Worm (Caenorhabditis elegans) whole organism, L4 larva: ENCODE measurements around the gene mdh-1.

Source experiments
- F10B5.3 ChIP-seq: sonication (generic microtip); optimal IDR thresholded peaks from 2 replicates; lab custom pipeline; 2016; ENCODE audit warnings: mild to moderate bottlenecking, missing genetic modification characterization, missing compliant biosample characterization
- F44E2.7 ChIP-seq: fragments of 200-800 bp; sonication (Bioruptor generic); IDR thresholded peaks from 2 replicates; pipeline ENCODE4 v2.1.2; 2022; ENCODE audit warnings: missing genetic modification characterization, missing compliant biosample characterization
- Y105C5A.15 ChIP-seq: fragments of 200-800 bp; sonication (Bioruptor generic); IDR thresholded peaks from 2 replicates; pipeline ENCODE4 v1.3.6; 2022; ENCODE audit warnings: missing genetic modification characterization, missing compliant biosample characterization
- ZK546.5 ChIP-seq, 2 experiments: sonication (generic microtip); optimal IDR thresholded peaks; 2 replicates each; lab custom pipeline; 2017; ENCODE audit warnings: missing biosample characterization in 2 of 2, missing genetic modification characterization in 2 of 2
- aha-1 ChIP-seq: fragments of 150-350 bp; peaks from one replicate; lab custom pipeline; 2014; ENCODE audit warnings: missing biosample characterization, missing genetic modification characterization
- ama-1 ChIP-seq: fragments of 150-350 bp; optimal IDR thresholded peaks from 2 replicates; lab custom pipeline; 2014; ENCODE audit warnings: inconsistent platforms, mixed read lengths
- attf-4 ChIP-seq: sonication (generic microtip); optimal IDR thresholded peaks from 3 replicates; lab custom pipeline; 2017; ENCODE audit warnings: missing biosample characterization, missing genetic modification characterization
- ceh-20 ChIP-seq: fragments of 200-800 bp; sonication (Bioruptor generic); IDR thresholded peaks from 2 replicates; pipeline ENCODE4 v1.3.6; 2022; ENCODE audit warnings: missing genetic modification reagents, missing genetic modification characterization, missing compliant biosample characterization
- ceh-28 ChIP-seq: fragments of 150-350 bp; optimal IDR thresholded peaks from 2 replicates; lab custom pipeline; 2014; ENCODE audit warnings: missing biosample characterization, missing genetic modification reagents, missing genetic modification characterization
- ceh-32 ChIP-seq: sonication (generic microtip); optimal IDR thresholded peaks from 2 replicates; lab custom pipeline; 2016; ENCODE audit warnings: mild to moderate bottlenecking, missing genetic modification characterization, missing compliant biosample characterization; ENCODE audit not compliant: poor library complexity
- ces-1 ChIP-seq: fragments of 150-350 bp; sonication (generic microtip); optimal IDR thresholded peaks from 4 replicates; lab custom pipeline; 2014; ENCODE audit warnings: missing biosample characterization, missing genetic modification reagents, missing genetic modification characterization
- cey-2 ChIP-seq: sonication (generic microtip); optimal IDR thresholded peaks from 3 replicates; lab custom pipeline; 2017; ENCODE audit warnings: missing genetic modification characterization, mild to moderate bottlenecking, missing compliant biosample characterization, antibody characterized with exemption, borderline replicate concordance; ENCODE audit not compliant: insufficient read depth
- daf-16 ChIP-seq, 3 experiments: sonication (generic microtip); optimal IDR thresholded peaks; 2 replicates each; lab custom pipeline; 2016 to 2017; ENCODE audit warnings: missing genetic modification characterization in 3 of 3, missing genetic modification reagents in 3 of 3, mild to moderate bottlenecking in 2 of 3, missing compliant biosample characterization in 2 of 3, missing biosample characterization in 1 of 3, moderate library complexity in 1 of 3
- dmd-6 ChIP-seq: fragments of 200-800 bp; sonication (Bioruptor generic); IDR thresholded peaks from 2 replicates; pipeline ENCODE4 v1.3.6; 2022; ENCODE audit warnings: missing genetic modification reagents, missing genetic modification characterization, missing compliant biosample characterization
- dmd-8 ChIP-seq: fragments of 200-800 bp; sonication (Bioruptor generic); IDR thresholded peaks from 2 replicates; pipeline ENCODE4 v1.3.6; 2022; ENCODE audit warnings: missing genetic modification characterization, missing compliant biosample characterization
- dmd-9 ChIP-seq: fragments of 200-800 bp; sonication (Bioruptor generic); IDR thresholded peaks from 2 replicates; pipeline ENCODE4 v1.3.6; 2022; ENCODE audit warnings: missing genetic modification reagents, missing genetic modification characterization, missing compliant biosample characterization
- dve-1 ChIP-seq: sonication (generic microtip); optimal IDR thresholded peaks from 2 replicates; lab custom pipeline; 2017; ENCODE audit warnings: antibody characterized with exemption, mild to moderate bottlenecking, missing genetic modification characterization, missing compliant biosample characterization; ENCODE audit not compliant: insufficient read depth
- egl-43 ChIP-seq: fragments of 200-800 bp; sonication (Bioruptor generic); IDR thresholded peaks from 2 replicates; pipeline ENCODE4 v1.3.6; 2022; ENCODE audit warnings: missing genetic modification reagents, missing genetic modification characterization, missing compliant biosample characterization
- hlh-11 ChIP-seq: fragments of 200-800 bp; sonication (Bioruptor generic); optimal IDR thresholded peaks from 2 replicates; lab custom pipeline; 2018; ENCODE audit warnings: mild to moderate bottlenecking, missing genetic modification characterization, missing compliant biosample characterization
- lim-7 ChIP-seq: fragments of 200-800 bp; sonication (Bioruptor generic); IDR thresholded peaks from 2 replicates; pipeline ENCODE4 v1.3.6; 2022; ENCODE audit warnings: missing genetic modification characterization, missing compliant biosample characterization
- lin-1 ChIP-seq: fragments of 200-800 bp; sonication (Bioruptor generic); IDR thresholded peaks from 2 replicates; pipeline ENCODE4 v1.3.6; 2022; ENCODE audit warnings: missing genetic modification reagents, missing genetic modification characterization, missing compliant biosample characterization
- lin-15B ChIP-seq: fragments of 150-350 bp; sonication (generic microtip); optimal IDR thresholded peaks from 3 replicates; lab custom pipeline; 2014; ENCODE audit warnings: missing biosample characterization, missing genetic modification characterization
- mxl-3 ChIP-seq: fragments of 200-800 bp; sonication (Bioruptor generic); optimal IDR thresholded peaks from 2 replicates; lab custom pipeline; 2018; ENCODE audit warnings: mild to moderate bottlenecking, missing genetic modification characterization, missing compliant biosample characterization
- nhr-237 ChIP-seq: sonication (generic microtip); optimal IDR thresholded peaks from 2 replicates; lab custom pipeline; 2017; ENCODE audit warnings: missing biosample characterization, missing genetic modification characterization
- nhr-25 ChIP-seq: sonication (generic microtip); optimal IDR thresholded peaks from 2 replicates; lab custom pipeline; 2017; ENCODE audit warnings: missing genetic modification characterization, mild to moderate bottlenecking, missing compliant biosample characterization, antibody characterized with exemption, moderate library complexity, borderline replicate concordance; ENCODE audit not compliant: insufficient read depth
- nhr-28 ChIP-seq: fragments of 150-350 bp; optimal IDR thresholded peaks from 2 replicates; lab custom pipeline; 2014; ENCODE audit warnings: missing biosample characterization, missing genetic modification characterization
- nhr-41 ChIP-seq: fragments of 200-800 bp; sonication (Bioruptor generic); IDR thresholded peaks from 2 replicates; pipeline ENCODE4 v1.3.6; 2022; ENCODE audit warnings: missing genetic modification reagents, missing genetic modification characterization, missing compliant biosample characterization
- nhr-42 ChIP-seq: fragments of 200-800 bp; sonication (Bioruptor generic); IDR thresholded peaks from 2 replicates; pipeline ENCODE4 v1.3.6; 2022; ENCODE audit warnings: missing genetic modification characterization, missing compliant biosample characterization
- nhr-48 ChIP-seq: sonication (generic microtip); optimal IDR thresholded peaks from 2 replicates; lab custom pipeline; 2016; ENCODE audit warnings: mild to moderate bottlenecking, missing genetic modification characterization, missing compliant biosample characterization
- php-3 ChIP-seq: fragments of 200-800 bp; sonication (Bioruptor generic); IDR thresholded peaks from 2 replicates; pipeline ENCODE4 v1.3.6; 2022; ENCODE audit warnings: missing genetic modification reagents, missing genetic modification characterization, missing compliant biosample characterization
- pqm-1 ChIP-seq: sonication (generic microtip); optimal IDR thresholded peaks from 2 replicates; lab custom pipeline; 2017; ENCODE audit warnings: missing biosample characterization, missing genetic modification characterization
- set-16 ChIP-seq: fragments of 200-800 bp; sonication (Bioruptor generic); IDR thresholded peaks from 2 replicates; pipeline ENCODE4 v1.3.6; 2022; ENCODE audit warnings: missing genetic modification reagents, missing genetic modification characterization, missing compliant biosample characterization
- tra-1 ChIP-seq: fragments of 200-800 bp; sonication (Bioruptor generic); IDR thresholded peaks from 2 replicates; pipeline ENCODE4 v1.3.6; 2022; ENCODE audit warnings: missing genetic modification reagents, missing genetic modification characterization, missing compliant biosample characterization
- unc-62 ChIP-seq, 3 experiments: fragments of 150-350 bp in 1 of 3; sonication (generic microtip); optimal IDR thresholded peaks in 2 of 3; peaks in 1 of 3; 1 replicate in 1 of 3; 2 replicates in 2 of 3; lab custom pipeline; 2014 to 2017; ENCODE audit warnings: missing biosample characterization in 3 of 3, missing genetic modification characterization in 3 of 3, missing genetic modification reagents in 3 of 3, missing genotype in 1 of 3
- ztf-11 ChIP-seq: fragments of 150-350 bp; optimal IDR thresholded peaks from 2 replicates; lab custom pipeline; 2014; ENCODE audit warnings: missing biosample characterization, missing genetic modification characterization

The mdh-1 gene

DNA sequence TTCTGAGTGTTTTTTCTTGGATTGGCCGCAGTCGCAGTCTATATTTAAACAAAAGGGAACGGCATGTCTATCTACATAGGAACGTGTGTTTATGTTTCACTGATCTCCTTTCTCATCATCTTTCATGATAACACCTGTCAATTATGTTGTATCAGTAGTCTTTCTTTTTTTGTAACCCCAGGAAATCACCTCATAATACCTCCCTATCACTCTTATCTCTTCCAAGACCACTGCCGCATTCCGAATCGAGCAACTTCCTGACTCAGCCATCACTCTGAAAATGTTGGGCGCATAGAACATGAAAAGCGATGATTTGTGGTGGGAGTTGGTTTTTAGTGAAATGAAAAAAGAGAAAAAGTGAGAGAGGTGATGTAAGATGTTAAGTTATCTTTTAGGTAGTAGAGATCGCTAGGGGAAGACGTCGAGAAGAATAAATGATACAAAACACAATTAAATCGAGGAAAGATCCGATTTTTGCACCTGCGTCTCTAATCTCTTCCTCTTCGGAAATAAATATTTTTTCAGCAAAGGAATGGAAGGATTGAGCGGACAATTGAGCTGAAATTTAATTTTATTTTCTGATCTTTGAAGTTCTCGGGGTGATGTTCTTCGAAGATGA, 6.7 kb upstream of the mdh-1 start:
- TF ChIP-seq dmd-6 (GFP tag; lab: Robert Waterston, UW) (peak; percentile 97), daf-16 (GFP tag; optimal IDR thresholded peaks at IDR 0.05; lab: Kevin White, UChicago) (no peak), daf-16 (tag; optimal IDR thresholded peaks at IDR 0.05; lab: Kevin White, UChicago) (peak; percentile 65), ceh-32 (tag; lab: Kevin White, UChicago) (no peak), unc-62 (GFP tag; optimal IDR thresholded peaks at IDR 0.05 in 1 of 2; lab: Kevin White, UChicago) (peak in 1 of 2 experiments; percentile 87), unc-62 (tag; optimal IDR thresholded peaks at IDR 0.05; lab: Kevin White, UChicago) (no peak), lin-1 (GFP tag; lab: Robert Waterston, UW) (peak; percentile 56; the same call in 1 of the 2 replicates), tra-1 (peak; percentile 83), ZK546.5 (tag; optimal IDR thresholded peaks at IDR 0.05; lab: Kevin White, UChicago) (no peak), php-3 (GFP tag; lab: Robert Waterston, UW) (peak; percentile 67; the same call in 1 of the 2 replicates), aha-1 (tag; lab: Kevin White, UChicago) (no peak), ceh-20 (GFP tag; lab: Robert Waterston, UW) (0 out of 2 replicates have a peak, but pooled peaks have one; percentile 15), pqm-1 (tag; lab: Kevin White, UChicago) (peak; percentile 46), nhr-41 (peak; percentile 41; the same call in 1 of the 2 replicates), dve-1 (tag; lab: Kevin White, UChicago) (peak; percentile 62), hlh-11 (tag; lab: Kevin White, UChicago) (peak; percentile 88), F44E2.7 (GFP tag; lab: Robert Waterston, UW) (no peak), nhr-28 (tag; lab: Kevin White, UChicago) (peak; percentile 56), mxl-3 (GFP tag; lab: Kevin White, UChicago) (peak; percentile 50), dmd-8 (GFP tag; lab: Robert Waterston, UW) (0 out of 2 replicates have a peak, but pooled peaks have one; percentile 19), F10B5.3 (tag; lab: Kevin White, UChicago) (no peak)

DNA sequence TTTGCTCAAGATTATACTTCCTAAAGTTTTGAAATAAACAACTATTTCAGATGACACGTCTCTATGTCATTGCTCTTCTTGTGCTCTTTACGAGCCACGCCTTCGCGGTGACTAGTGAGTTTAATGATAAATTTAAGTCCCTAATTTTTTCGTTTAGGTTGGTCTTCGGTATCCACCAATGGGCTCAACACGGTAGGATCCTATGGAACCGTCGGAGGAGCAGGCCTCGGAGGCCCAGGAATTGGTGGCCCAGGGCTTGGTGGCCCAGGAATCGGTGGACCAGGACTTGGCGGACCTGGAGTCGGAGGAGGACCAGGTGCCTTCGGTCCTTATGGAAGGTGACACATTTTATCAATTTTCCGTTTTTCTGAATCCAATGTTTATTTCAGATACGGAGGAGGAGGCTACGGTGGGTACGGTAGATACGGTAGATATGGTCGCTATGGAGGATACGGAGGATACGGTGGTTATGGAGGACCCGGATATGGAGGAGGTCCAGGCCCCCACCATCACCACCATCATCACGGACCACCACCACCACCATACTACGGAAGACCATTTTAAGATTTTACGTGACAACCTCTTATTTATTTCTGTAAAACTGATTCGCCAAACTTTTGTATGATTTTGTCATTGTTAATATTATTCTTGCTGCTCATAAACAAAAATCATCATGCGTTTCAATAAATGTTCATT, 4.2 kb upstream of the mdh-1 start, which contains the start of the genes F46E10.2 and F46E10.18:
Gene F46E10.2, plus strand, starts transcription at position 51 of the 696 bp plus-strand sequence.
Gene F46E10.18, plus strand, starts transcription at position 646 of the 696 bp plus-strand sequence.
- no peak for TF ChIP-seq nhr-25
- TF ChIP-seq Y105C5A.15 (GFP tag; lab: Robert Waterston, UW) = no peak
- TF ChIP-seq aha-1 (tag; lab: Kevin White, UChicago) = peak; percentile 5
- TF ChIP-seq set-16 (GFP tag; lab: Robert Waterston, UW) = peak; percentile 83
- peak in 1 of 2 experiments; percentile 89 for TF ChIP-seq unc-62 (GFP tag; optimal IDR thresholded peaks at IDR 0.05 in 1 of 2; lab: Kevin White, UChicago)
- no peak for TF ChIP-seq unc-62 (tag; optimal IDR thresholded peaks at IDR 0.05; lab: Kevin White, UChicago)
- no peak for TF ChIP-seq ces-1 (GFP tag; lab: Kevin White, UChicago)
- TF ChIP-seq mxl-3 (GFP tag; lab: Kevin White, UChicago) = no peak
- TF ChIP-seq ceh-32 (tag; lab: Kevin White, UChicago) = no peak
- TF ChIP-seq egl-43 = peak; percentile 70

DNA sequence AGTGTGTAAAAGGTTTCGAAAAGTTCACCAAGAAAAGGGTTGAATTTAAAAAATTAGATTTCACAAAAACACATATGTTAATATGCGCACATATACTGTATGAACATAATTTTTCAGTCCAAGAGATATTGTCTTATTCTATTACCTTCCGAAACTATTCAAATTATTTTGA, 1.8 kb upstream of the mdh-1 start, which contains the start of gene F46E10.3:
Gene F46E10.3, plus strand, starts transcription at position 73 of the 172 bp plus-strand sequence.
- TF ChIP-seq lin-15B = no peak
- TF ChIP-seq aha-1 (tag; lab: Kevin White, UChicago) = no peak
- TF ChIP-seq ceh-28 (tag; lab: Kevin White, UChicago) = no peak
- no peak for TF ChIP-seq cey-2
- no peak for TF ChIP-seq ces-1 (GFP tag; lab: Kevin White, UChicago)
- no peak for TF ChIP-seq nhr-48 (tag; lab: Kevin White, UChicago)
- TF ChIP-seq nhr-28 (tag; lab: Kevin White, UChicago) = no peak
- no peak for TF ChIP-seq nhr-42 (GFP tag; lab: Robert Waterston, UW)
- no peak for TF ChIP-seq dmd-9 (GFP tag; lab: Robert Waterston, UW)
- no peak for TF ChIP-seq ama-1 (lab: Kevin White, UChicago)
- TF ChIP-seq attf-4 (tag; lab: Kevin White, UChicago) = no peak
- no peak for TF ChIP-seq tra-1
- TF ChIP-seq ztf-11 (tag; lab: Kevin White, UChicago) = no peak
- no peak for TF ChIP-seq nhr-237
- no peak for TF ChIP-seq lim-7
